Fruit fly (Drosophila melanogaster): ENCODE results near the gene cdm.
A peak's percentile ranks its signal among the peaks of the same experiment; 100 is the strongest.

The cdm gene

dm6 chr3R:18223434-18223833 is 40.2 kb upstream of the cdm start, which contains the start of the genes mTerf5 and Non3 (continued):
- peak; percentile 63 for TF ChIP-seq CG7839 (tag; optimal IDR thresholded peaks at IDR 0.05)
- TF ChIP-seq grau (tag; optimal IDR thresholded peaks at IDR 0.05): peak; percentile 66
- peak; percentile 50 for TF ChIP-seq YL-1 (GFP tag; optimal IDR thresholded peaks at IDR 0.05)
- no peak for TF ChIP-seq ro (GFP tag; IDR thresholded peaks at IDR 0.05)
- TF ChIP-seq pho (GFP tag; optimal IDR thresholded peaks at IDR 0.05): peak; percentile 32
- peak; percentile 60 for TF ChIP-seq PHDP (tag; optimal IDR thresholded peaks at IDR 0.05)
- TF ChIP-seq CG15696 (tag; optimal IDR thresholded peaks at IDR 0.05): peak; percentile 51
- no peak for TF ChIP-seq wdn (GFP tag; IDR thresholded peaks at IDR 0.05)
- no peak for TF ChIP-seq Deaf1 (tag; optimal IDR thresholded peaks at IDR 0.05)
- peak; percentile 17; the same call in 1 of the 2 replicates for TF ChIP-seq Adf1 (GFP tag; IDR thresholded peaks at IDR 0.05)
- TF ChIP-seq NK7.1 (GFP tag; optimal IDR thresholded peaks at IDR 0.05): no peak
- peak; percentile 77 for TF ChIP-seq CG34422 (GFP tag; IDR thresholded peaks at IDR 0.05)
- TF ChIP-seq CG16779 (GFP tag; IDR thresholded peaks at IDR 0.05): no peak
- TF ChIP-seq al (GFP tag; IDR thresholded peaks at IDR 0.05): 0 out of 2 replicates have a peak, but pooled peaks have one; percentile 22
- no peak for TF ChIP-seq Hmx (GFP tag; optimal IDR thresholded peaks at IDR 0.05)
- TF ChIP-seq nom (GFP tag; optimal IDR thresholded peaks at IDR 0.05): peak; percentile 27
- peak; percentile 10 for TF ChIP-seq CG18476 (GFP tag; optimal IDR thresholded peaks at IDR 0.05)
- TF ChIP-seq Scr (GFP tag; IDR thresholded peaks at IDR 0.05; ENCODE audit: partially characterized antibody): peak; percentile 94
- TF ChIP-seq lbe (GFP tag; optimal IDR thresholded peaks at IDR 0.05): peak; percentile 51
- no peak for TF ChIP-seq Hr39 (optimal IDR thresholded peaks at IDR 0.05)
- TF ChIP-seq CG15269 (tag; optimal IDR thresholded peaks at IDR 0.05): peak; percentile 63
- peak; percentile 59; the same call in 2 of the 3 replicates for TF ChIP-seq Dbx (GFP tag; IDR thresholded peaks at IDR 0.05)
- TF ChIP-seq CG10267 (tag; optimal IDR thresholded peaks at IDR 0.05): peak; percentile 76
- peak; percentile 92 for TF ChIP-seq knrl (GFP tag; IDR thresholded peaks at IDR 0.05; ENCODE audit: partially characterized antibody)
- peak; percentile 95 for TF ChIP-seq CG13287 (GFP tag; IDR thresholded peaks at IDR 0.05; ENCODE audit: partially characterized antibody)
- peak; percentile 63 for TF ChIP-seq CG2120 (GFP tag; optimal IDR thresholded peaks at IDR 0.05)
- no peak for TF ChIP-seq CG1233 (GFP tag; optimal IDR thresholded peaks at IDR 0.05)
- peak; percentile 72; the same call in 1 of the 2 replicates for TF ChIP-seq bbx (GFP tag; IDR thresholded peaks at IDR 0.05; ENCODE audit: partially characterized antibody)
- no peak for TF ChIP-seq Dad (GFP tag; optimal IDR thresholded peaks at IDR 0.05)
- TF ChIP-seq HLHmδ (GFP tag; optimal IDR thresholded peaks at IDR 0.05): no peak
- peak; percentile 68 for TF ChIP-seq CG13296 (GFP tag; optimal IDR thresholded peaks at IDR 0.05)
- TF ChIP-seq nmo (GFP tag; optimal IDR thresholded peaks at IDR 0.05): peak; percentile 79
- peak; percentile 52; the same call in 1 of the 2 replicates for TF ChIP-seq tna (GFP tag; IDR thresholded peaks at IDR 0.05; ENCODE audit: partially characterized antibody)
- TF ChIP-seq vfl (GFP tag; optimal IDR thresholded peaks at IDR 0.05): peak; percentile 8
- TF ChIP-seq Awh (GFP tag; IDR thresholded peaks at IDR 0.05): no peak
- TF ChIP-seq Dref (GFP tag; IDR thresholded peaks at IDR 0.05): peak; percentile 77
- peak; percentile 47 for TF ChIP-seq CG18764 (GFP tag; optimal IDR thresholded peaks at IDR 0.05)
- TF ChIP-seq zf30C (GFP tag; optimal IDR thresholded peaks at IDR 0.05): peak; percentile 7
- no peak for TF ChIP-seq cas (GFP tag; IDR thresholded peaks at IDR 0.05)
- peak; percentile 15 for TF ChIP-seq Lhr (GFP tag; optimal IDR thresholded peaks at IDR 0.05)
- TF ChIP-seq zfh1 (GFP tag; IDR thresholded peaks at IDR 0.05): peak; percentile 58; the same call in 1 of the 3 replicates
- peak; percentile 43 for TF ChIP-seq Ets97D (GFP tag; optimal IDR thresholded peaks at IDR 0.05)
- TF ChIP-seq CG11085 (GFP tag; IDR thresholded peaks at IDR 0.05): no peak
- peak; percentile 65 for TF ChIP-seq Meics (GFP tag; optimal IDR thresholded peaks at IDR 0.05)
- TF ChIP-seq maf-S (GFP tag; optimal IDR thresholded peaks at IDR 0.05): no peak
- TF ChIP-seq CG17568 (GFP tag; optimal IDR thresholded peaks at IDR 0.05): no peak
- peak; percentile 64 for TF ChIP-seq lab (GFP tag; optimal IDR thresholded peaks at IDR 0.05)
- peak; percentile 43 for TF ChIP-seq CG6254 (GFP tag; optimal IDR thresholded peaks at IDR 0.05)
- TF ChIP-seq CG9727 (GFP tag; optimal IDR thresholded peaks at IDR 0.05): peak; percentile 60
- no peak for TF ChIP-seq onecut (GFP tag; IDR thresholded peaks at IDR 0.05)
